Worm (Caenorhabditis elegans): ENCODE measurements around the gene T11G6.4.
A peak's percentile ranks its signal among the peaks of the same experiment; 100 is the strongest.

Gene T11G6.4

DNA sequence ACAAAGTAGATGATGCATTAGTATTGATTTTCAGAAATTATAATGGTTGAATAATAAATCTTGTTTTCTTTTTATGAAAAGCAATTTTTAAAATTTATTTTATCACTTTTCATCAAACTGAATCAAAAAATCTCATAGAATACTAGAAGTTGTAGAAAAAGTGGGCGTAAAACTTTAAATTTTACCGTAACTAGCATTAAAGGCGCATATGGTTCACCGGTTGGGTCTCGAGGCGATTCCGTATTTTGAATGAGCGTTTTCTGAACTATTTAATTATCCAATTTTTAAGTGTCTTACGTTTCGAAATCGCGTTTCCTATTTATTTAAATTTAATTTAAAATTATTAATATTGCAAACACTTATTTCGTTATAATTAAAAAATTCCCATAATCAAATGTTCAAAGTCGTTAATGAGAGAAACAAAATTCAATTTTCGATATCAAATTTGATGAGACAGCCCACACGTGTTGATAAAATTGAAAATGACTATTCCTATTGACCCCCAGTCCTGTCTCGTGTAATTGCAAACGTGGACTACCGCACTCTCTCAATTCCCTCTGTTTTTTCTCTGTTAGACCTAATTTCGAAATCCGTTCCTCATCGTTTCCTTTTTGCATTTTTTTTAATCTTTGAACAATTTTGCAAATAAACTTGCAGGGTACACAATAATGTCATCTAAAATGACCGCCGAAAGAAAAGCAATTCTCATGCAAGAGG lies 6.7 kb upstream of the T11G6.4 start, which contains the start of the genes T11G6.2 and hars-1:
Gene T11G6.2, minus strand, starts transcription at position 197 of the 717 bp plus-strand sequence.
Gene hars-1, plus strand, starts transcription at position 658 of the 717 bp plus-strand sequence.
- TF ChIP-seq pbrm-1 (GFP tag; IDR thresholded peaks at IDR 0.05) (0 out of 2 replicates have a peak, but pooled peaks have one; percentile 18), nfya-2 (GFP tag; IDR thresholded peaks at IDR 0.05) (no peak), attf-5 (GFP tag; optimal IDR thresholded peaks at IDR 0.05) (peak; percentile 69), T07F8.4 (tag; optimal IDR thresholded peaks at IDR 0.05) (no peak), lsl-1 (GFP tag; optimal IDR thresholded peaks at IDR 0.05) (peak; percentile 87), snpc-4 (GFP tag; optimal IDR thresholded peaks at IDR 0.05) (no peak), snpc-4 (tag; optimal IDR thresholded peaks at IDR 0.05) (peak in 1 of 4 experiments; percentile 21), ztf-18 (tag; optimal IDR thresholded peaks at IDR 0.05) (peak; percentile 3), ZK185.1 (tag; optimal IDR thresholded peaks at IDR 0.05; ENCODE audit: poor library complexity, severe bottlenecking) (no peak), madf-8 (GFP tag; conservative IDR thresholded peaks at IDR 0.05) (peak; percentile 97), dpff-1 (tag; optimal IDR thresholded peaks at IDR 0.05) (no peak), egrh-3 (GFP tag; IDR thresholded peaks at IDR 0.05) (no peak), cebp-1 (GFP tag; IDR thresholded peaks at IDR 0.05) (peak; percentile 67; the same call in 1 of the 2 replicates), cebp-1 (tag; optimal IDR thresholded peaks at IDR 0.05) (peak; percentile 85), sptf-2 (GFP tag; optimal IDR thresholded peaks at IDR 0.05) (no peak), F55B11.4 (tag; optimal IDR thresholded peaks at IDR 0.05; ENCODE audit: borderline replicate concordance, insufficient read depth) (no peak), nhr-80 (tag; optimal IDR thresholded peaks at IDR 0.05) (peak; percentile 86), let-607 (tag; optimal IDR thresholded peaks at IDR 0.05) (peak; percentile 35 to 78), hmg-20 (GFP tag; IDR thresholded peaks at IDR 0.05) (no peak), madf-3 (GFP tag; IDR thresholded peaks at IDR 0.05) (no peak), mcd-1 (GFP tag; IDR thresholded peaks at IDR 0.05) (peak; percentile 49; the same call in 1 of the 2 replicates), F33H1.4 (GFP tag; IDR thresholded peaks at IDR 0.05) (peak; percentile 89), ceh-91 (GFP tag; IDR thresholded peaks at IDR 0.05) (peak; percentile 53; the same call in 1 of the 2 replicates), xnd-1 (tag; optimal IDR thresholded peaks at IDR 0.05) (peak; percentile 93), akir-1 (GFP tag; optimal IDR thresholded peaks at IDR 0.05) (no peak), dox-1 (GFP tag; IDR thresholded peaks at IDR 0.05) (0 out of 2 replicates have a peak, but pooled peaks have one; percentile 48), madf-6 (GFP tag; IDR thresholded peaks at IDR 0.05) (peak; percentile 99), aptf-2 (GFP tag; conservative IDR thresholded peaks at IDR 0.05) (no peak), F23B12.7 (tag; optimal IDR thresholded peaks at IDR 0.05; ENCODE audit: insufficient read depth) (no peak), mes-4 (tag; optimal IDR thresholded peaks at IDR 0.05) (no peak), efl-1 (GFP tag; optimal IDR thresholded peaks at IDR 0.05) (peak; percentile 49)

DNA sequence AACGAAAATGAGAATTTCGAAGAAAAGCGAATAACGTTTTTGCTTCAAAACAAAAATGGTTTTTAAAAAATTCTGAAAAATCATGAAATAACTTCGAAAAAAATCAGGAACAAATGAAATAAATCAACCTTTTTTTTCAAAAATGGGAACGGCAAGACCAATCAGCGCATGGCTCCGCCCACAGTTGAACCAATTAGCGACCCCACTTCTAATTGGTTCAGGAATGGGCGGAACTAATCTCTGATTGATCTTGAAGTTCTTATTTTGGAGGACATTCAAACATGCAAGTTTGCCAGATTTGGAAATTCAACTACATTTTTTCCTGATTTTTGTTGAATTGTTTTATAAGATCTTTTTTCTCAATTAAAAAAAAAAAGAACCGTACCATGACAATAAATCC lies 4.2 kb upstream of the T11G6.4 start:
- TF ChIP-seq nfyb-1 (GFP tag; IDR thresholded peaks at IDR 0.05): peak; percentile 54; the same call in 1 of the 2 replicates
- no peak for TF ChIP-seq him-1 (tag; optimal IDR thresholded peaks at IDR 0.05)

DNA sequence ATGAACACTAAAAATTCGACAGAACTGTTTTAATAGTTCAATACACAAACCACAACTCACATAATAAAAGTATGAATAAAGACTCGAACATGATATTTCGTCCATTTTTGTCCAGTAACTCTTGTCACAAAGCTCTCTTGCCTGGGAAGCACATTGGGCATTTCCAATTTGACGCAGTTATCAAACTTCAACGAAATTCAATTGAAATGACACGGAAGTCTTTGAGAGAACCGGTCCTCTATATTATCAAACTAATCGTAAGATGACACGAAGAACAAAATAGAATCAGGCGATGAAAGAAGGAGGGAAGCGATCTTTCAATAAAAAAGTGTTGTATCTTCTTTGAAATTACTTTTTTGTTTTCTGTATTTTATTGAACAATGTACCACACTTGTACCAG lies 3.3 kb upstream of the T11G6.4 start, which contains the start of gene T11G6.3:
Gene T11G6.3, minus strand, starts transcription at position 189 of the 400 bp plus-strand sequence.
- TF ChIP-seq lin-26 (GFP tag; IDR thresholded peaks at IDR 0.05) (no peak), ZK185.1 (tag; optimal IDR thresholded peaks at IDR 0.05; ENCODE audit: poor library complexity, severe bottlenecking) (no peak), attf-6 (GFP tag; IDR thresholded peaks at IDR 0.05) (no peak), fkh-3 (tag; optimal IDR thresholded peaks at IDR 0.05) (no peak), mel-28 (tag; optimal IDR thresholded peaks at IDR 0.05; ENCODE audit: borderline replicate concordance) (no peak), madf-3 (GFP tag; IDR thresholded peaks at IDR 0.05) (no peak), D2030.7 (GFP tag; IDR thresholded peaks at IDR 0.05) (no peak), ekl-4 (GFP tag; IDR thresholded peaks at IDR 0.05) (no peak), mcd-1 (GFP tag; IDR thresholded peaks at IDR 0.05) (no peak), F57A8.1 (GFP tag; optimal IDR thresholded peaks at IDR 0.05) (no peak), ztf-26 (tag; optimal IDR thresholded peaks at IDR 0.05) (no peak), ztf-22 (GFP tag; optimal IDR thresholded peaks at IDR 0.05) (no peak), attf-5 (GFP tag; optimal IDR thresholded peaks at IDR 0.05) (no peak), nhr-179 (tag; optimal IDR thresholded peaks at IDR 0.05) (no peak), tbp1 (GFP tag; optimal IDR thresholded peaks at IDR 0.05) (no peak), ets-4 (GFP tag; optimal IDR thresholded peaks at IDR 0.05) (no peak)
